Fruit fly (Drosophila melanogaster) whole organism, embryonic: ENCODE data around the gene SrpRalpha.

Source experiments
- B-H2 ChIP-seq: fragments of 200-800 bp; sonication (Bioruptor generic); optimal IDR thresholded peaks from 2 replicates; lab custom pipeline; 2018; ENCODE audit warnings: missing biosample characterization, mild to moderate bottlenecking, missing genetic modification characterization
- CG10274 ChIP-seq: fragments of 200-800 bp; sonication (Bioruptor generic); optimal IDR thresholded peaks from 3 replicates; lab custom pipeline; 2017; ENCODE audit warnings: missing biosample characterization, mild to moderate bottlenecking, missing genetic modification characterization
- CG11504 ChIP-seq: fragments of 200-800 bp; sonication (Bioruptor generic); optimal IDR thresholded peaks from 3 replicates; lab custom pipeline; 2019; ENCODE audit warnings: missing biosample characterization, mild to moderate bottlenecking, missing genetic modification characterization, moderate library complexity
- CG12104 ChIP-seq: fragments of 200-800 bp; sonication (Bioruptor generic); optimal IDR thresholded peaks from 3 replicates; lab custom pipeline; 2016; ENCODE audit warnings: missing biosample characterization, missing genetic modification characterization
- CG13296 ChIP-seq: fragments of 200-800 bp; sonication (Bioruptor generic); optimal IDR thresholded peaks from 3 replicates; lab custom pipeline; 2018; ENCODE audit warnings: missing biosample characterization, mild to moderate bottlenecking, missing genetic modification characterization
- CG17829 ChIP-seq: fragments of 200-800 bp; optimal IDR thresholded peaks from 2 replicates; lab custom pipeline; 2019; ENCODE audit warnings: missing biosample characterization, mild to moderate bottlenecking, missing genetic modification characterization, moderate library complexity
- CG18262 ChIP-seq: fragments of 200-800 bp; optimal IDR thresholded peaks from 3 replicates; lab custom pipeline; 2019; ENCODE audit warnings: missing biosample characterization, mild to moderate bottlenecking, missing genetic modification characterization, moderate library complexity
- CG18476 ChIP-seq: fragments of 200-800 bp; sonication (Bioruptor generic); optimal IDR thresholded peaks from 2 replicates; lab custom pipeline; 2016; ENCODE audit warnings: missing biosample characterization, mild to moderate bottlenecking, missing genetic modification characterization
- CG2712 ChIP-seq: fragments of 200-800 bp; optimal IDR thresholded peaks from 3 replicates; lab custom pipeline; 2019; ENCODE audit warnings: missing biosample characterization, mild to moderate bottlenecking, missing genetic modification characterization, moderate library complexity
- CG2889 ChIP-seq: fragments of 200-800 bp; sonication (Bioruptor generic); IDR thresholded peaks from 3 replicates; pipeline ENCODE4 v1.3.6; 2022; ENCODE audit warnings: missing biosample characterization, missing genetic modification characterization
- CG31441 ChIP-seq: fragments of 200-800 bp; sonication (Bioruptor generic); IDR thresholded peaks from 2 replicates; pipeline ENCODE4 v1.3.6; 2022; ENCODE audit warnings: missing biosample characterization, missing genetic modification characterization
- CG34422 ChIP-seq: fragments of 200-800 bp; sonication (Bioruptor generic); IDR thresholded peaks from 3 replicates; pipeline ENCODE4 v1.3.6; 2022; ENCODE audit warnings: missing biosample characterization, missing genetic modification characterization
- CG4730 ChIP-seq: fragments of 200-800 bp; sonication (Bioruptor generic); IDR thresholded peaks from 2 replicates; pipeline ENCODE4 v1.3.6; 2022; ENCODE audit warnings: missing biosample characterization, missing genetic modification characterization
- CoRest ChIP-seq: fragments of 200-800 bp; sonication (Bioruptor generic); optimal IDR thresholded peaks from 3 replicates; lab custom pipeline; 2018; ENCODE audit warnings: missing biosample characterization, mild to moderate bottlenecking, missing genetic modification characterization, moderate library complexity
- CrebB ChIP-seq: fragments of 200-800 bp; sonication (Bioruptor generic); optimal IDR thresholded peaks from 3 replicates; lab custom pipeline; 2018; ENCODE audit warnings: missing biosample characterization, mild to moderate bottlenecking, missing genetic modification characterization
- D19A ChIP-seq: fragments of 200-800 bp; optimal IDR thresholded peaks from 3 replicates; lab custom pipeline; 2019; ENCODE audit warnings: missing biosample characterization, mild to moderate bottlenecking, missing genetic modification characterization, moderate library complexity
- Deaf1 ChIP-seq: fragments of 200-800 bp; optimal IDR thresholded peaks from 3 replicates; lab custom pipeline; 2019; ENCODE audit warnings: missing biosample characterization, mild to moderate bottlenecking, missing genetic modification characterization, moderate library complexity
- Doc2 ChIP-seq: fragments of 200-800 bp; sonication (Bioruptor generic); IDR thresholded peaks from 2 replicates; pipeline ENCODE4 v1.3.6; 2022; ENCODE audit warnings: missing biosample characterization, missing genetic modification characterization
- Doc3 ChIP-seq: fragments of 200-800 bp; sonication (Bioruptor generic); IDR thresholded peaks from 3 replicates; pipeline ENCODE4 v1.3.6; 2022; ENCODE audit warnings: missing biosample characterization, missing genetic modification characterization; ENCODE audit not compliant: partially characterized antibody
- Elba2 ChIP-seq: fragments of 200-800 bp; sonication (Bioruptor generic); optimal IDR thresholded peaks from 3 replicates; lab custom pipeline; 2016; ENCODE audit warnings: missing biosample characterization, missing genetic modification characterization
- Fer1 ChIP-seq: fragments of 200-800 bp; sonication (Bioruptor generic); optimal IDR thresholded peaks from 2 replicates; lab custom pipeline; 2017; ENCODE audit warnings: missing biosample characterization, mild to moderate bottlenecking, missing genetic modification characterization
- Fer2 ChIP-seq: fragments of 200-800 bp; sonication (Bioruptor generic); optimal IDR thresholded peaks from 2 replicates; lab custom pipeline; 2018; ENCODE audit warnings: missing biosample characterization, mild to moderate bottlenecking, missing genetic modification characterization, moderate library complexity
- HmgZ ChIP-seq: fragments of 200-800 bp; sonication (Bioruptor generic); optimal IDR thresholded peaks from 2 replicates; lab custom pipeline; 2018; ENCODE audit warnings: missing biosample characterization, mild to moderate bottlenecking, missing genetic modification characterization
- Lhr ChIP-seq: fragments of 200-800 bp; sonication (Bioruptor generic); optimal IDR thresholded peaks from 3 replicates; lab custom pipeline; 2017; ENCODE audit warnings: mild to moderate bottlenecking, missing biosample characterization, missing genetic modification reagents, missing genetic modification characterization
- Max ChIP-seq: fragments of 200-800 bp; sonication (Bioruptor generic); optimal IDR thresholded peaks from 2 replicates; lab custom pipeline; 2016; ENCODE audit warnings: missing biosample characterization, mild to moderate bottlenecking, missing genetic modification characterization
- NfI ChIP-seq: fragments of 200-800 bp; sonication (Bioruptor generic); optimal IDR thresholded peaks from 3 replicates; lab custom pipeline; 2018; ENCODE audit warnings: missing biosample characterization, mild to moderate bottlenecking, missing genetic modification characterization, moderate library complexity
- Oli ChIP-seq: fragments of 200-800 bp; sonication (Bioruptor generic); optimal IDR thresholded peaks from 2 replicates; lab custom pipeline; 2018; ENCODE audit warnings: missing biosample characterization, mild to moderate bottlenecking, missing genetic modification characterization, moderate library complexity
- Opbp ChIP-seq: fragments of 200-800 bp; sonication (Bioruptor generic); IDR thresholded peaks from 3 replicates; pipeline ENCODE4 v1.3.6; 2022; ENCODE audit warnings: missing biosample characterization, missing genetic modification characterization; ENCODE audit not compliant: partially characterized antibody
- Ravus ChIP-seq: fragments of 200-800 bp; sonication (Bioruptor generic); IDR thresholded peaks from 2 replicates; pipeline ENCODE4 v1.3.6; 2022; ENCODE audit warnings: missing biosample characterization, missing genetic modification characterization
- al ChIP-seq: fragments of 200-800 bp; sonication (Bioruptor generic); IDR thresholded peaks from 2 replicates; pipeline ENCODE4 v1.3.6; 2022; ENCODE audit warnings: missing biosample characterization, missing genetic modification characterization
- bab2 ChIP-seq: fragments of 200-800 bp; sonication (Bioruptor generic); optimal IDR thresholded peaks from 2 replicates; lab custom pipeline; 2016; ENCODE audit warnings: missing biosample characterization, missing genetic modification characterization
- bsh ChIP-seq, 2 experiments: fragments of 200-800 bp; sonication (Bioruptor generic); optimal IDR thresholded peaks; 2 replicates each; lab custom pipeline; 2017 to 2018; ENCODE audit warnings: mild to moderate bottlenecking in 2 of 2, missing biosample characterization in 2 of 2, missing genetic modification characterization in 2 of 2, moderate library complexity in 1 of 2
- caup ChIP-seq: fragments of 200-800 bp; sonication (Bioruptor generic); optimal IDR thresholded peaks from 3 replicates; lab custom pipeline; 2017; ENCODE audit warnings: missing biosample characterization, mild to moderate bottlenecking, missing genetic modification characterization, moderate library complexity; ENCODE audit not compliant: severe bottlenecking
- croc ChIP-seq: fragments of 200-800 bp; sonication (Bioruptor generic); conservative IDR thresholded peaks from 3 replicates; pipeline ENCODE4 v1.3.6; 2022; ENCODE audit warnings: missing biosample characterization, missing genetic modification characterization
- cwo ChIP-seq: fragments of 200-800 bp; sonication (Bioruptor generic); optimal IDR thresholded peaks from 3 replicates; lab custom pipeline; 2017; ENCODE audit warnings: missing biosample characterization, missing genetic modification characterization, mild to moderate bottlenecking, moderate library complexity, missing genetic modification reagents
- esg ChIP-seq: fragments of 200-800 bp; sonication (Bioruptor generic); conservative IDR thresholded peaks from 2 replicates; pipeline ENCODE4 v1.3.6; 2022; ENCODE audit warnings: missing biosample characterization, missing genetic modification characterization
- gfzf ChIP-seq: fragments of 200-800 bp; sonication (Bioruptor generic); optimal IDR thresholded peaks from 2 replicates; lab custom pipeline; 2016; ENCODE audit warnings: missing biosample characterization, mild to moderate bottlenecking, missing genetic modification characterization, moderate library complexity
- hbn ChIP-seq: fragments of 200-800 bp; sonication (Bioruptor generic); IDR thresholded peaks from 2 replicates; pipeline ENCODE4 v1.3.6; 2022; ENCODE audit warnings: missing biosample characterization, missing genetic modification characterization; ENCODE audit not compliant: partially characterized antibody
- kay ChIP-seq: fragments of 200-800 bp; sonication (Bioruptor generic); optimal IDR thresholded peaks from 2 replicates; lab custom pipeline; 2016; ENCODE audit warnings: missing biosample characterization, missing genetic modification characterization
- nerfin-1 ChIP-seq: fragments of 200-800 bp; sonication (Bioruptor generic); optimal IDR thresholded peaks from 3 replicates; lab custom pipeline; 2019; ENCODE audit warnings: missing biosample characterization, mild to moderate bottlenecking, missing genetic modification characterization, moderate library complexity
- nerfin-2 ChIP-seq: fragments of 200-800 bp; sonication (Bioruptor generic); IDR thresholded peaks from 2 replicates; pipeline ENCODE4 v1.3.6; 2022; ENCODE audit warnings: missing biosample characterization, missing genetic modification characterization; ENCODE audit not compliant: partially characterized antibody
- phol ChIP-seq: fragments of 200-800 bp; sonication (Bioruptor generic); optimal IDR thresholded peaks from 3 replicates; lab custom pipeline; 2018; ENCODE audit warnings: missing biosample characterization, mild to moderate bottlenecking, missing genetic modification characterization, moderate library complexity
- pzg ChIP-seq: fragments of 200-800 bp; sonication (Bioruptor generic); optimal IDR thresholded peaks from 3 replicates; lab custom pipeline; 2018; ENCODE audit warnings: missing biosample characterization, mild to moderate bottlenecking, missing genetic modification characterization, moderate library complexity
- sens-2 ChIP-seq: fragments of 200-800 bp; sonication (Bioruptor generic); IDR thresholded peaks from 2 replicates; pipeline ENCODE4 v1.3.6; 2022; ENCODE audit warnings: missing biosample characterization, missing genetic modification characterization
- tgo ChIP-seq: fragments of 200-800 bp; sonication (Bioruptor generic); IDR thresholded peaks from 3 replicates; pipeline ENCODE4 v1.3.6; 2022; ENCODE audit warnings: missing biosample characterization, missing genetic modification characterization
- trem ChIP-seq: fragments of 200-800 bp; optimal IDR thresholded peaks from 3 replicates; lab custom pipeline; 2019; ENCODE audit warnings: missing biosample characterization, mild to moderate bottlenecking, missing genetic modification characterization, moderate library complexity
- tup ChIP-seq: fragments of 200-800 bp; sonication (Bioruptor generic); optimal IDR thresholded peaks from 2 replicates; lab custom pipeline; 2016; ENCODE audit warnings: missing biosample characterization, mild to moderate bottlenecking, missing genetic modification characterization, moderate library complexity
- z ChIP-seq: fragments of 200-800 bp; sonication (Bioruptor generic); IDR thresholded peaks from 3 replicates; pipeline ENCODE4 v1.3.6; 2022; ENCODE audit warnings: missing biosample characterization, missing genetic modification characterization

The SrpRalpha gene

DNA sequence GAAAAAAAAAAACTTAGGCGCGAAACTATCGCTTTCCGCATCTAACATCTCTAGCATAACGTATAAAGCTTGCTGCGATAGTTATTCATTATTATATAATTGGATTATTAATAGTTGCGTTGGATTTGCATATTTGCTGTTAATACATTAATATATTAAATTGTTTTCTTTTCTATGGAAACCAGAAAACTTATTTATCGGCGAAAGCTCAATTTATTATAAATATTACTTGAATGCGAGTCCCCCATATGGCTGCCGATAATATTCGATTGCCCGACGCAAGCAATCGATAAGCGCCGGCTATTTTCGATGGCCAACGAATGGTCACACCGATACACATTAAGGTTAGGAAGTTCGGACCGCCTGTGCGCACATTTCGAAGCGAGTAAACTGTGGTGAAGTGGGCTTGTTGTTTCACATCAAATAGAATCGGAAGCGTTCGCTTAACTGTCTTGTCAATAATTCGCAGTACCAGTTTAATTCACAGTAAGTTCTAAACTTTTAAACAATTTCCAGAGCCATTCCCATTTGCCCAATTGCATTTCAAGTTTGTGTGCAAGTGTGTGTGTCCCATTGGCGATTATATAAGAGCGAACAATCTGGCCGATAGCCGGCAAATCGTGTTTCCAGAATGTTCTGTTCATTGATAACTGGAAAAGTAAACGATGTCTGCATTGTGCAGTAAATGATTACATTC, 20.6 kb downstream of the SrpRalpha start, which contains the start of gene Hsp60A (continued):
- TF ChIP-seq CG2889 (GFP tag; lab: Robert Waterston, UW) (no peak), CG2712 (tag; lab: Kevin White, UChicago) (peak; percentile 61), D19A (tag; lab: Kevin White, UChicago) (peak; percentile 27), Lhr (peak; percentile 34), nerfin-2 (GFP tag; lab: Robert Waterston, UW) (peak; percentile 78), CG18262 (tag; lab: Kevin White, UChicago) (peak; percentile 3), trem (tag; lab: Kevin White, UChicago) (peak; percentile 47), z (GFP tag; lab: Robert Waterston, UW) (no peak), phol (tag; lab: Kevin White, UChicago) (peak; percentile 66), Ravus (GFP tag; lab: Robert Waterston, UW) (no peak), pzg (peak; percentile 73), Oli (peak; percentile 2), CG17829 (tag; lab: Kevin White, UChicago) (peak; percentile 58), gfzf (GFP tag; lab: Kevin White, UChicago) (peak; percentile 66), Doc2 (GFP tag; lab: Robert Waterston, UW) (no peak), B-H2 (peak; percentile 47), CrebB (tag; lab: Kevin White, UChicago) (no peak), bsh (GFP tag; optimal IDR thresholded peaks at IDR 0.05; lab: Kevin White, UChicago) (peak in 1 of 2 experiments; percentile 55), Opbp (peak; percentile 69; the same call in 2 of the 3 replicates), Fer1 (peak; percentile 55), CG13296 (GFP tag; lab: Kevin White, UChicago) (peak; percentile 36), nerfin-1 (tag; lab: Kevin White, UChicago) (peak; percentile 26), CG11504 (tag; lab: Kevin White, UChicago) (peak; percentile 62), CG12104 (GFP tag; lab: Kevin White, UChicago) (peak; percentile 26), CG34422 (GFP tag; lab: Robert Waterston, UW) (0 out of 3 replicates have a peak, but pooled peaks have one; percentile 14), CG31441 (peak; percentile 51), hbn (GFP tag; lab: Robert Waterston, UW) (peak; percentile 73), Max (peak; percentile 65), bab2 (peak; percentile 5), CG18476 (GFP tag; lab: Kevin White, UChicago) (peak; percentile 65), CG10274 (GFP tag; lab: Kevin White, UChicago) (no peak), Fer2 (tag; lab: Kevin White, UChicago) (peak; percentile 7), Doc3 (GFP tag; lab: Robert Waterston, UW) (peak; percentile 84), kay (GFP tag; lab: Kevin White, UChicago) (peak; percentile 15), CG4730 (GFP tag; lab: Robert Waterston, UW) (0 out of 2 replicates have a peak, but pooled peaks have one; percentile 15), cwo (no peak), caup (GFP tag; lab: Kevin White, UChicago) (peak; percentile 10), croc (peak; percentile 32; the same call in 1 of the 3 replicates), Elba2 (GFP tag; lab: Kevin White, UChicago) (peak; percentile 13), tup (peak; percentile 38), Deaf1 (tag; lab: Kevin White, UChicago) (no peak), CoRest (tag; lab: Kevin White, UChicago) (peak; percentile 69), al (GFP tag; lab: Robert Waterston, UW) (peak; percentile 35; the same call in 1 of the 2 replicates), esg (GFP tag; lab: Robert Waterston, UW) (peak; percentile 24; the same call in 1 of the 2 replicates), sens-2 (GFP tag; lab: Robert Waterston, UW) (no peak), NfI (GFP tag; lab: Kevin White, UChicago) (peak; percentile 34), tgo (GFP tag; lab: Robert Waterston, UW) (peak; percentile 42; the same call in 1 of the 3 replicates), HmgZ (tag; lab: Kevin White, UChicago) (peak; percentile 10)
